Worm (Caenorhabditis elegans) whole organism, dauer: ENCODE data around the gene hizr-1.

Source experiments
- unc-62 ChIP-seq: sonication (generic microtip); optimal IDR thresholded peaks from 2 replicates; lab custom pipeline; 2017; ENCODE audit warnings: missing biosample characterization, missing genetic modification reagents, missing genetic modification characterization

The hizr-1 gene

DNA sequence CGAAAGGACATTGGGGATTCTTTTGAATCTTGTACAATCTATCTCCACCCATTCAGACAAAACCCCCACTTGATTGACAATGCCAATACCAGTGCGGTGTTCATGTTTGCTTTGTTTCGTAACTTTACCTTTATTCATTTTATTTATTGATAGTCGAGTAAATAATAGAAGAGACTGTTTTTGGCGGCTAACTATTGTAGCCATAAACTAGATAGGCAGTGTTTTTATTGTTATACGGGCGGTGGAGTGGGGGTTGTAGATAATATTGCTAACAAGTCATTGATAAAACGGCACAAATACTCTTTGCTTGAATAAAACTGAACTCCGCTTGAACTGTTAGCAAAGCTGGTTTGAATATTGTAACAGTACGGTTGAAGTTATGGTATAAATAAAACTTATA is 46.8 kb downstream of the hizr-1 start:
- no peak for TF ChIP-seq unc-62

DNA sequence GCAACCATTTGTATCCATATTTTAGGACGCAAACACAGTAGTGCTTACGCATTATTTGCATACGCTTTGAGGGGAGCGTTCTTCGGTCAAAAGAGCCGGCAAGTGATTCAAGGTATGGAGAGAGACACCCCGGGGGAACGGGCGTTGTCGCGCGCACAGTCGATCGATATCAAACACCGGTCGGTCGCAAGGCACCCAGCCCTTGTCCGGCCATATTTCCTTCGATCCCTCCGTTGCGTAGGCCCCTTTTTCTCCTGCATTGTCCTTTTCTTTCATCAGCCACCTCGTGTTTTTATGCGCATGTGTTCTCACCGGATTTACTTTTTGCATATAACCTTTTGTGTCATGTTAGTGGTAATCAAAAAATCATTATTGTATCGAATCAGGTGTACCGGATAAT is 47.9 kb downstream of the hizr-1 start:
- no peak for TF ChIP-seq unc-62

ce11 chrX:11367087-11367486 is 49.0 kb downstream of the hizr-1 start:
- TF ChIP-seq unc-62, result no peak

- no peak for TF ChIP-seq unc-62
Observed at ce11 chrX:11367640-11368039, 49.6 kb downstream of the hizr-1 start.

DNA sequence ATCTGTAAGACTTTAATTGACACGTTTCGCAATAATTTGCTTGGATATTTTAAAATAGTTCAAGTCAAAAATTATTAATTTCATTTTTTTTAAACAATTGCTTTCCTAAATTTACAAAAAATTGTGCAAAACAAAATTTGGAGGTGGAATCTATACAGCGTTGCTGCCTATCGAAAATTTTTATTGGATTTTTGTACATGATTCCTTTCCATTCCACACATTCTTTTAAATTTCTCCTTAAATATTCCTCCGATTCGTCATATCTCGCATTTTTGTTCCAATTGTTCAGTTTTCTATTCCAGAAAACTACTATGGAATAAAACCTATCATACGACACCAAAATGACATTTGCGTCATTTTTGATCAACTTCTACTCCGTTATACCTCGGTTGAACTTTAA is 50.3 kb downstream of the hizr-1 start, which contains the start of gene ttyh-1:
TSS of gene ttyh-1 (plus strand) at position 301 of the 400 bp plus-strand sequence.
- TF ChIP-seq unc-62, result no peak

DNA sequence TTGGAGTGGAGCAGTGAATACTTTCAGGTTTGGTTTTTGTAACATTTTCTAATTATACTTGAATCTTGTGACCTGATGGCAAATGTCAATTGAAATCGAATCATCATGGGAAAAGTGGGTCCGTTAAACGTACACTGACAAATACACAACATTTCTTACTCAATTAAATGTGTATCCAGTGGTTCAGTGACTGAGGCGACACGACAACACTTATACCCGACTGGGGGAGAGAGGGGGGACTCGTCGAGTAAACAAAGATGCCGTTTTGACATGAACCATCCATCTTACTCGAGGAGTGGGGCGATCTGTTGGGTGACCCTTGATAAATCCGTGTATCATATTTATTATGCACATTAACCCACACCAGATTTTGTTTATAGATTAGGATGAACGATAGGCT is 50.8 kb downstream of the hizr-1 start:
- no peak for TF ChIP-seq unc-62

- no peak for TF ChIP-seq unc-62
Observed at ce11 chrX:11370090-11370489, 52.0 kb downstream of the hizr-1 start.
